Worm (Caenorhabditis elegans) whole organism, L3 larva: ENCODE measurements around the gene clec-68.

Source experiments
- egl-27 ChIP-seq: sonication (generic microtip); optimal IDR thresholded peaks from 4 replicates; lab custom pipeline; 2017; ENCODE audit warnings: missing biosample characterization, missing genetic modification reagents, missing genetic modification characterization
- fkh-10 ChIP-seq: sonication (generic microtip); optimal IDR thresholded peaks from 2 replicates; lab custom pipeline; 2017; ENCODE audit warnings: missing biosample characterization, missing genetic modification reagents, missing genetic modification characterization
- jun-1 ChIP-seq: fragments of 150-350 bp; optimal IDR thresholded peaks from 2 replicates; lab custom pipeline; 2014; ENCODE audit warnings: missing biosample characterization, missing genetic modification reagents, missing genetic modification characterization
- nfya-1 ChIP-seq: sonication (generic microtip); optimal IDR thresholded peaks from 2 replicates; lab custom pipeline; 2017; ENCODE audit warnings: missing genetic modification characterization, mild to moderate bottlenecking, missing compliant biosample characterization, antibody characterized with exemption, moderate library complexity; ENCODE audit not compliant: insufficient read depth
- nhr-76 ChIP-seq: fragments of 150-350 bp; sonication (generic microtip); optimal IDR thresholded peaks from 5 replicates; lab custom pipeline; 2014; ENCODE audit warnings: missing biosample characterization, missing genetic modification characterization
- pha-4 ChIP-seq: fragments of 150-350 bp; optimal IDR thresholded peaks from 2 replicates; lab custom pipeline; 2014; ENCODE audit warnings: missing biosample characterization, missing genetic modification reagents, missing genetic modification characterization
- pqm-1 ChIP-seq: fragments of 150-350 bp; optimal IDR thresholded peaks from 2 replicates; lab custom pipeline; 2017; ENCODE audit warnings: missing biosample characterization, missing genetic modification characterization, inconsistent platforms
- unc-62 ChIP-seq: fragments of 150-350 bp; sonication (generic microtip); optimal IDR thresholded peaks from 4 replicates; lab custom pipeline; 2014; ENCODE audit warnings: missing biosample characterization, missing genetic modification reagents, missing genetic modification characterization

DNA sequence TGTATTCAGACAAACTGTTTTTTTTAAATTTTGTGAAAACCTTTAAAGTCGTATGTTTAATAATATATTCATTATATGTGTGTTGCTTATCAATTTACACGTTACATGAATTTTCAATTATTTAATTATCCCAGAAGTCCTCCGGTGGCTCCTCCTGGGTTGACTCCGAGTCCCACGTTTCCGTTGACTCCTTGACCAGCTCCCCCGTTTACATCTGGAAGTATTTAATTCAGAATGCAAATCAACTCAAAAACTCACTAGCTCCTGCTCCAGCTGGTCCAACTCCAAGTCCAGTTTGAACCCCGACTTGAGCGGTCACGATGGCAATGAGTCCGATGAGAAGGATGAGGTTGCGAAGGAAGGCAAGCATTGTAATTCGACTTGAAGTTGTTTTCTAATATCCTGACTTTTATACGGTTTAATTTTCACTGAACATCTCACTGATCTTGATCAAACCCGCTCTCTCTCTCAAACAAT lies 32.2 kb upstream of the clec-68 start, which contains the start of gene F56D6.8:
- no peak for TF ChIP-seq fkh-10 (GFP tag; lab: Kevin White, UChicago)
- no peak for TF ChIP-seq pqm-1 (tag; lab: Kevin White, UChicago)
- no peak for TF ChIP-seq nfya-1 (tag; lab: Kevin White, UChicago)
- no peak for TF ChIP-seq nhr-76 (tag; lab: Kevin White, UChicago)
- TF ChIP-seq unc-62 (GFP tag; lab: Kevin White, UChicago): no peak
- no peak for TF ChIP-seq pha-4 (tag; lab: Kevin White, UChicago)
- no peak for TF ChIP-seq egl-27 (tag; lab: Kevin White, UChicago)
- TF ChIP-seq jun-1 (tag; lab: Kevin White, UChicago): no peak
